Worm (Caenorhabditis elegans): ENCODE data around the gene sre-43.

Gene sre-43

ce11 chrII:13997477-13997876, 28.6 kb upstream of the sre-43 start, which contains the start of gene F01D5.1:
Gene F01D5.1 (minus strand): TSS chrII:13997581.
- TF ChIP-seq him-1 (tag; optimal IDR thresholded peaks at IDR 0.05): no peak
- no peak for TF ChIP-seq W03F9.2 (tag; optimal IDR thresholded peaks at IDR 0.05)
- TF ChIP-seq dao-5 (tag; optimal IDR thresholded peaks at IDR 0.05): no peak

DNA sequence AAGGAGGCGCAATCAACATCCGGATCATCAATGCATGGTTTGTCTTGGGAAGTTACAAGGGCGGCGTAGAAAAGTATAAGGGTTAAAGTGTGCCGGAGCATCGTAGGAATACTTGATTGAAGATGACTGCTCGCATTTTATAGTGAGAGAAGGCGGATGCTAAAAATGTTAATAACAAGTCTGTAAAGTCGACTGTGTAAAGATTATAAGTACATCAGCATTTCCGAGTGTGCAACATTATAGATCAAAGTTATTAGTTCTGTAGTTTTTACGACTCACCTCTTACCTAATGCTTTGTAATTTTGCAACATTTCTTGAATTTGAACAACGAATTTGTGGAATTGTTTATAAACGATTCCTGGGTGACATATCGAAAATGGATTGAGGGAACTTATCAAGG, 26.1 kb upstream of the sre-43 start, which contains the start of gene Y39G8B.7:
TSS of gene Y39G8B.7 (minus strand) at position 101 of the 400 bp plus-strand sequence.
- no peak for TF ChIP-seq W03F9.2 (tag; optimal IDR thresholded peaks at IDR 0.05)
- TF ChIP-seq dao-5 (tag; optimal IDR thresholded peaks at IDR 0.05): no peak
- TF ChIP-seq him-1 (tag; optimal IDR thresholded peaks at IDR 0.05): no peak

ce11 chrII:13991741-13992140, 22.9 kb upstream of the sre-43 start, which contains the start of gene Y39G8B.5:
Gene Y39G8B.5 (minus strand): TSS chrII:13991841.
- no peak for TF ChIP-seq him-1 (tag; optimal IDR thresholded peaks at IDR 0.05)
- no peak for TF ChIP-seq W03F9.2 (tag; optimal IDR thresholded peaks at IDR 0.05)
- no peak for TF ChIP-seq dao-5 (tag; optimal IDR thresholded peaks at IDR 0.05)

DNA sequence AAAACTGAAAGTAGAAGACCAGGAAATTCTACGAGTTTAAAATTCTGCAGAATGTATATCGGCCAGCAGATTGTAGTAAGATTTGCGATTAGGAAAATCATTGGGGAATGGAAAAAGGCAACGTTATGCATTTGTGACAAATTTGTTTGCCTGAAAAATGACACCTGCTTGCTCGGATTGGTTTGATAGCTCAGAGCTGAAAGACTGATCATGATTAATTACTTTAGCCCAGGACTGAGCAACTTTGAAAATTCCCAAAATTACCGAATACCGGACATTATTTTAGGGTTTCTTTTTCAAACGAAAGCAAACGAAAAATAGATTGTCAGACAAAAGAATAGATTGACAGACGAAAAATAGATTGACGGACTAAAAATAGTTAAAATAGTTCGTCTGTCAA, 15.7 kb upstream of the sre-43 start, which contains the start of gene sre-47:
TSS of gene sre-47 (minus strand) at position 101 of the 400 bp plus-strand sequence.
- TF ChIP-seq W03F9.2 (tag; optimal IDR thresholded peaks at IDR 0.05) (no peak), dao-5 (tag; optimal IDR thresholded peaks at IDR 0.05) (no peak), him-1 (tag; optimal IDR thresholded peaks at IDR 0.05) (no peak)

DNA sequence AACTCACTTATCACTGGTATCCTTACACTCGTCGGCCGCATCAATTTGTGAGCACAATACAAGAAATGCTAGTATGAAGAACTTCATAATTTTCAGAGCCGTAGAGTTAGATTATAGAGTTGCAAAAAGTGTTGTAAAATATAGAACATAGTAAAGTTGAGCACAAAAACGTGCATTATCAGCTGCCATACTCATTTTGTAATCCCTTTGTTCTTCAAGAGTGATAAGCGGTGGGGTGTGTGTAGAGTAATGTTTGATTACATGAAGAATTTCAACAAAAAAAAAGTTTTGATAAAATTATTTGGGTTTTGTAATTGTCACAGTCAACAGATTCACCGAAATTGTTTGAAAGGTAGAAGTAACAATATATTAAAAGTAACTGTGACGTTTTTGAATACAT, 14.0 kb upstream of the sre-43 start, which contains the start of the genes Y39G8B.13 and Y39G8B.10:
TSS of gene Y39G8B.13 (minus strand) at position 125 of the 400 bp plus-strand sequence.
TSS of gene Y39G8B.10 (minus strand) at position 193 of the 400 bp plus-strand sequence.
- no peak for TF ChIP-seq dao-5 (tag; optimal IDR thresholded peaks at IDR 0.05)
- TF ChIP-seq him-1 (tag; optimal IDR thresholded peaks at IDR 0.05): no peak
- no peak for TF ChIP-seq W03F9.2 (tag; optimal IDR thresholded peaks at IDR 0.05)

DNA sequence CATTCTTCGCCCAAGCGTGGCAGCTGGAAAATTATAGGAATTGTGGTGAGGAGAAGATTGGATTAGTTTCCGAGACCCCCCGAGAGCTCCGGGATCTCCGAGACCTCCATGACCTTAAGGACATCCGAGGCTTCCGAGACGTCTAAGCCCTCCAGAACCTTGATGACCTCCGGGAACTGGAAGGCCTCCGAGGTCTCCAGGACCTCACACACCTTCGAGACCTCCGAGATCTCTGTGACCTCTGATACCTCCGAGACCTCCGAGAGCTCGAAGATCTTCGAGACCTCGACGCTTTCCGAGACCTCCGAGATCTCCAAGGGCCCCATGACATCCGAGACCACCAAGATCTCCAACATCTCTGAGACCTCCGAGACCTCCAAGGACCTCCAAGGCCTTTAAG, 13.4 kb upstream of the sre-43 start:
- TF ChIP-seq W03F9.2 (tag; optimal IDR thresholded peaks at IDR 0.05) (no peak), dao-5 (tag; optimal IDR thresholded peaks at IDR 0.05) (no peak), him-1 (tag; optimal IDR thresholded peaks at IDR 0.05) (no peak)

DNA sequence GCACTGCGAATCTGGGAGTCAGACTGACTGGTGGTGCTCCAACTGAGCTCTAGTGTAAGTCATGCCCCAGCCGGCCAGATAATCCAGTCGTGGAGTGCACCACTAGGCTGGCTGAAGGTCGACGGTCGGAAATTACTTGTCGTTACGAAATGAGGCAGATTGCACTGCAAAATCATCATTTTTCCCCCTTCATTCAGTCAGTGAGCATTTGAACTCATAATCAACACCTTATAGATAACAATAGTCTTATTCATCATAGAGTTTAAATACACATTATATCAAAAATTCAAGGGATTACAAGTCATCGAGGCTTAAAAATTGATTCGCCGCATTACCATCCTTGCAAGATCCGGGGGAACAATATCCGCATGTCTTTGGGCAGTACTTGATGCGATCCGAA, 12.9 kb upstream of the sre-43 start:
- no peak for TF ChIP-seq him-1 (tag; optimal IDR thresholded peaks at IDR 0.05)
- no peak for TF ChIP-seq W03F9.2 (tag; optimal IDR thresholded peaks at IDR 0.05)
- no peak for TF ChIP-seq dao-5 (tag; optimal IDR thresholded peaks at IDR 0.05)

DNA sequence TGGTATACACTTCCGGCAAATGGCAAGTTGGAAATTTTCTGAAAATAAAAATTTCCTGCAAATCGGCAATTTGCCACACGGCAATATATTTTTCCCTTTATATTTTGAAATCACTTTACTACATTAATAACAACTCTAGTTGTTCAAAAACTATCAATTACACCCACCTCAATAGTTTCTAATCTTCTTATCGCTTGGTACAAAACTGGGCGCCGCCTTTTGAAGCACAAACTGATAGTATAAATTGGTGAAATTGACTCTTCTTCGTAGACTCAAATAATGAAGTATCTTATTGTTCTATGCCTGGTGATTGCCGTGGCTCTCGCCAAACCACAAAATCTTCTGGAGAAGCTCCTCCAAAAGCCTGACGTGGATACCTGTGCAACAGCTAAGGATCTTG, 12.2 kb upstream of the sre-43 start, which contains the start of gene Y39G8B.9:
TSS of gene Y39G8B.9 (plus strand) at position 269 of the 400 bp plus-strand sequence.
- TF ChIP-seq him-1 (tag; optimal IDR thresholded peaks at IDR 0.05) (no peak), W03F9.2 (tag; optimal IDR thresholded peaks at IDR 0.05) (no peak)

ce11 chrII:13979833-13980513, 11.1 kb upstream of the sre-43 start, which contains the start of gene sre-48:
Gene sre-48 (minus strand): TSS chrII:13979883.
- TF ChIP-seq W03F9.2 (tag; optimal IDR thresholded peaks at IDR 0.05) (no peak), him-1 (tag; optimal IDR thresholded peaks at IDR 0.05) (no peak), dao-5 (tag; optimal IDR thresholded peaks at IDR 0.05) (no peak)

DNA sequence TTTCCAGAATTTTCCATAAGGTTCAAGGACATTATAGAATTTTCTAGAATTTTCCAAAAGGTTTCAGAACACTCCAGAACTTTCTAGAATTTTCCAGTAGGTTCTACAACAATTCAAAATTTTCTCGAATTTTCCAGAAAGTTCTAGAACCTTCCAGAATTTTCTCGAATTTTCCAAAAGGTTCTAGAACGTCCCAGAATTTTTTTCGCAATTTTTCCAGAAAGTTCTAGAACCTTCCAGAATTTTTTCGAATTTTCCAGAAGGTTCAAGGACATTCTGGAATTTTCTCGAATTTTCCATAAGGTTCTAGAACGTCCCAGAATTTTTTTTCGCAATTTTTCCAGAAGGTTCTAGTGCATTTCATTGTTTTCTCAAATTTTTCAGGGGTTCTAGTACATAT, 8.8 kb upstream of the sre-43 start:
- no peak for TF ChIP-seq W03F9.2 (tag; optimal IDR thresholded peaks at IDR 0.05)
- TF ChIP-seq him-1 (tag; optimal IDR thresholded peaks at IDR 0.05): no peak
- TF ChIP-seq dao-5 (tag; optimal IDR thresholded peaks at IDR 0.05): no peak

ce11 chrII:13976161-13976560, 7.3 kb upstream of the sre-43 start, which contains the start of gene Y39G8B.2:
Gene Y39G8B.2 (minus strand): TSS chrII:13976221.
- TF ChIP-seq W03F9.2 (tag; optimal IDR thresholded peaks at IDR 0.05) (no peak), dao-5 (tag; optimal IDR thresholded peaks at IDR 0.05) (no peak), him-1 (tag; optimal IDR thresholded peaks at IDR 0.05) (no peak)

DNA sequence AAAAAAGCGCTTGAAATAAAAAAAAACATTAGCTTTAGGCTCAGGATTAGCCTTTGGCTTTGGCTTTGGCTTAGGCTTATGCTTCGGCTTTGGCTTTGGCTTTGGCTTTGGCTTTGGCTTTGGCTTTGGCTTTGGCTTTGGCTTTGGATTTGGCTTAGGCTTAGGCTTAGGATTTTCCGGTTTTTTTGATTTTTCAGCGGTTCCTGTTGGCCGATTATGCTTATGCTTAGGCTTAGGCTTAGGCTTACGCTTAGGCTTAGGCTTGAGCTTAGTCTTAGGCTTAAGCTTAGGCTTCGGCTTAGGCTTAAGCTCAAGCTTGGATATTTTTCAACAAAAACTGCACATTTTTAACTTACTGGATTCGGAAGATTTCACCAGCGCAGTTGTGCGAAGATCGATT, 5.3 kb upstream of the sre-43 start:
- TF ChIP-seq him-1 (tag; optimal IDR thresholded peaks at IDR 0.05): no peak
- TF ChIP-seq W03F9.2 (tag; optimal IDR thresholded peaks at IDR 0.05): no peak
- TF ChIP-seq dao-5 (tag; optimal IDR thresholded peaks at IDR 0.05): no peak

DNA sequence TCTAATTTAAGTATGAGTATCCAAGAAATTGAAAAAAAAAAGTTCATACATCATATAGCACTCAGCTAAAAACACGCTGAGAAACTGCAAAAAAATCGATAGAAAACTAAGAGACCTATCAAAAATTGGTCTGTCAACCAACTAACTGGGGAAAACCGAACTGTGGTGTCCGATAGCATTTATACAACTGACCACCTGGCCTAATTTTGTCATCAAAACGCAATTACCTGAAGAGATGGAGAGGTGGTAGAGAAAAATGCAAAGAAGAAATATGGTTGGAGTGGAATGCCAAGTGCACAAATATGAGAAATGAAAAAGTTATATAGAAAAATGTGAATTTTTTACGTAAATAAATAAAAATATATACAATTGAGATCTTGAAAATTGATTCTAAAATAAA, 4.6 kb upstream of the sre-43 start, which contains the start of gene Y39G8B.1:
TSS of gene Y39G8B.1 (minus strand) at position 299 of the 400 bp plus-strand sequence.
- TF ChIP-seq W03F9.2 (tag; optimal IDR thresholded peaks at IDR 0.05) (peak; percentile 27), dao-5 (tag; optimal IDR thresholded peaks at IDR 0.05) (no peak), him-1 (tag; optimal IDR thresholded peaks at IDR 0.05) (no peak)

ce11 chrII:13972199-13972598, 3.3 kb upstream of the sre-43 start:
- TF ChIP-seq dao-5 (tag; optimal IDR thresholded peaks at IDR 0.05): no peak
- no peak for TF ChIP-seq him-1 (tag; optimal IDR thresholded peaks at IDR 0.05)
- TF ChIP-seq W03F9.2 (tag; optimal IDR thresholded peaks at IDR 0.05): no peak
